Worm (Caenorhabditis elegans): ENCODE measurements around the gene srd-55.

- TF ChIP-seq skn-1 (tag; optimal IDR thresholded peaks at IDR 0.05) (no peak), lin-15B (tag; optimal IDR thresholded peaks at IDR 0.05) (no peak), mep-1 (tag; optimal IDR thresholded peaks at IDR 0.05) (no peak), nhr-12 (tag; optimal IDR thresholded peaks at IDR 0.05) (no peak), ces-1 (GFP tag; optimal IDR thresholded peaks at IDR 0.05) (no peak)
These were observed 5.7 kb upstream of the srd-55 start, which contains the start of gene nas-7 for ce11 chrII:7402625-7403024.
